Worm (Caenorhabditis elegans): Measurements from ENCODE around the gene srh-76.

- TF ChIP-seq ama-1 (optimal IDR thresholded peaks at IDR 0.05) (no peak), jun-1 (tag; optimal IDR thresholded peaks at IDR 0.05) (no peak)
Observed at ce11 chrV:5832799-5833198, 832 bp upstream of the srh-76 start.

Measured in whole organism, L1 larva.